Worm (Caenorhabditis elegans): ENCODE data around the gene ZK185.2.

The ZK185.2 gene

DNA sequence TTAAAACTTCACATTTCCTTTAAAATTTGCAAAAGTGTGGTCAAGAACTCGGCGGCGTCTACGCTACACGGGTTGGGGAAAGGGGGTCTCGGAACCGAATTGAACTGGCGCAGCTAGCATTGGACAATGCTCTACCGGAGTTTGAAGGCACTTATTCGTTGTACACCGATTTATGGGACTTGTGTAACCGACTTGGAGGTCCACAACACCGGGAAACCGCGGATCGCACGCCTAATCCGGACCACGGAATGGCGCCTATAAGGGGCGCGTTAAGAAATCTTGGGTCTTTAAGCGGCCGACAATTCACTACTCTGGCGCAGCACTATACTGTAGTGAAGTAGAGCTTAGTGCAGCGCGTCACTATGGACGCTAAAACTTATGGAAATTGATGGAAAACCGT lies 2.3 kb downstream of the ZK185.2 start:
- TF ChIP-seq dmd-8 (GFP tag; IDR thresholded peaks at IDR 0.05) (0 out of 2 replicates have a peak, but pooled peaks have one; percentile 9), vab-7 (GFP tag; IDR thresholded peaks at IDR 0.05) (0 out of 2 replicates have a peak, but pooled peaks have one; percentile 32), ceh-62 (tag; optimal IDR thresholded peaks at IDR 0.05) (no peak), snpc-4 (tag; optimal IDR thresholded peaks at IDR 0.05) (peak; percentile 69), zip-11 (GFP tag; IDR thresholded peaks at IDR 0.05) (no peak), ceh-44 (GFP tag; IDR thresholded peaks at IDR 0.05) (0 out of 2 replicates have a peak, but pooled peaks have one; percentile 13), attf-4 (tag; optimal IDR thresholded peaks at IDR 0.05) (no peak), hlh-30 (tag; optimal IDR thresholded peaks at IDR 0.05; ENCODE audit: insufficient read depth) (no peak), lim-7 (GFP tag; IDR thresholded peaks at IDR 0.05) (peak; percentile 44; the same call in 1 of the 2 replicates), snpc-1.2 (GFP tag; IDR thresholded peaks at IDR 0.05) (peak; percentile 84), F49E8.2 (tag; optimal IDR thresholded peaks at IDR 0.05; ENCODE audit: borderline replicate concordance) (peak; percentile 20), set-16 (GFP tag; IDR thresholded peaks at IDR 0.05) (0 out of 2 replicates have a peak, but pooled peaks have one; percentile 8), Y105C5A.15 (GFP tag; IDR thresholded peaks at IDR 0.05) (no peak), pha-4 (GFP tag; IDR thresholded peaks at IDR 0.05) (0 out of 2 replicates have a peak, but pooled peaks have one; percentile 31), pha-4 (tag; optimal IDR thresholded peaks at IDR 0.05) (no peak), Y48G9A.11 (GFP tag; IDR thresholded peaks at IDR 0.05) (0 out of 2 replicates have a peak, but pooled peaks have one; percentile 38), arid-1 (GFP tag; conservative IDR thresholded peaks at IDR 0.05) (peak; percentile 43; the same call in 1 of the 2 replicates), D1046.2 (GFP tag; IDR thresholded peaks at IDR 0.05) (0 out of 2 replicates have a peak, but pooled peaks have one; percentile 44), nhr-77 (tag; optimal IDR thresholded peaks at IDR 0.05) (no peak), ctbp-1 (GFP tag; IDR thresholded peaks at IDR 0.05) (no peak), egl-43 (GFP tag; IDR thresholded peaks at IDR 0.05) (0 out of 2 replicates have a peak, but pooled peaks have one; percentile 49), hlh-11 (tag; optimal IDR thresholded peaks at IDR 0.05) (no peak), jun-1 (tag; optimal IDR thresholded peaks at IDR 0.05) (no peak)

DNA sequence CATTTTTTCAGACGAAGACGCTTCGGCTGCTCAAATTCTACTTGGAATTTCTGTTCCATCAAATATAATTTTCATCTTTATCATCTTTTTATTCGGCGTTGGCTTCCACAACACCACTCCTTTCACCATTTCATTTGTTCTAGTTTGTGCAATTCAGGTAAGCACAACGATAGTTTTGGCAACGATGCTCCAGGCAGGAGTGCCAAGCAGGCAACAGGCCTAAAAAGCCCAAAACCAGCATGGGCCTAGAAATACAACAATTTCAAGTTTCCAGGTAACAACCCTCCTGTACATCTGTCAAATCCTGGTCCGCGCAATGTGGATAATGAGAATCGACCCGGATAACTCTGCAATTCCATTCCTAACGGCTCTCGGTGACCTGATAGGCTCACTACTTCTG lies 4.8 kb downstream of the ZK185.2 start:
- TF ChIP-seq unc-130 (GFP tag; optimal IDR thresholded peaks at IDR 0.05) (no peak), ceh-28 (tag; optimal IDR thresholded peaks at IDR 0.05) (no peak), aha-1 (tag) (peak; percentile 96)

DNA sequence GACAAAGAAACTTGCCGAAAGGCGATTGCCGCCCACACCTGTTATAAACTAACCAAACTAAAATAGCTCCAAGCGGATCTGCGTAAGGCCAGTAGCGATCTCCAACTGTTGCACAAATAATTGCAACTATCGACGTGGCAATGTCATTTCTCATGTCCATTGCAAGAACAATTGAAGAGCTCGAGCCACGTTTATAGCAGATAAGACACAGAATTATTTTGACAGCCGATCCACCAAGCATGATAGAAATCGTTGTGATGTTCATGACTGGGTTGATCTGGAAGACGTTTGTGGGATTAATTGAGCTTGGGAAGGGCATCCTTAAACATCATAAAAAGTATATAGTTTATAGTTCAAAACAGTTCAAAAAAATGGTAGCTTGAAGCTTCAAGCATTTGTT lies 6.6 kb downstream of the ZK185.2 start:
- no peak for TF ChIP-seq F26F4.8 (GFP tag; conservative IDR thresholded peaks at IDR 0.05)
- TF ChIP-seq aha-1 (tag), result peak; percentile 96
- no peak for TF ChIP-seq pha-4 (GFP tag; IDR thresholded peaks at IDR 0.05)
- no peak for TF ChIP-seq pha-4 (tag; optimal IDR thresholded peaks at IDR 0.05)
- no peak for TF ChIP-seq rbr-2 (tag; optimal IDR thresholded peaks at IDR 0.05)

DNA sequence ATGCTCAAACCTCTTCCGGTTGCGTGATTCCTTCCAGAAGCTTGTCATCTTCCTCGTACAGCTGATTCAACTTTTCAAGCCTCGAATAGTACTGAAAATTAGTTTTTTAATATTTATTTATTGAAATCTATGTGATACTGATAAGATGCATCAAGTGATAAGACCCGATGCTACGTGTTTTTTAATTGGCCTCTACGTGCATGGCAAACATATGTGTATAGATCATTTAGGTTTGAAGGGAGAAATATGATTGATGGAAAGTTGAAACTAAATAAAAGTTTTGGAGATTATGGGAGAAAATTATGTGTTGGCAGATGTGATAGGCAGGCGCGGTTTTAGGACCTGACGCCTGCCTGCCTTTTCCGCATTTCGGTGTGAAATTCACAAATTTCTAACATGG lies 7.9 kb downstream of the ZK185.2 start:
- TF ChIP-seq dve-1 (tag; optimal IDR thresholded peaks at IDR 0.05; ENCODE audit: insufficient read depth), result peak; percentile 73
- TF ChIP-seq nhr-76 (tag; optimal IDR thresholded peaks at IDR 0.05), result no peak
- no peak for TF ChIP-seq ceh-28 (tag; optimal IDR thresholded peaks at IDR 0.05)
- no peak for TF ChIP-seq nhr-6 (tag; optimal IDR thresholded peaks at IDR 0.05)
- no peak for TF ChIP-seq tra-1 (GFP tag; IDR thresholded peaks at IDR 0.05)
- TF ChIP-seq lin-13 (GFP tag; optimal IDR thresholded peaks at IDR 0.05), result no peak
- peak; percentile 42 for TF ChIP-seq nhr-48 (tag; optimal IDR thresholded peaks at IDR 0.05)
- no peak for TF ChIP-seq daf-19 (GFP tag; conservative IDR thresholded peaks at IDR 0.05)
- no peak for TF ChIP-seq ZK337.2 (GFP tag; IDR thresholded peaks at IDR 0.05)
- peak; percentile 91 for TF ChIP-seq dmd-6 (GFP tag; IDR thresholded peaks at IDR 0.05)
- peak; percentile 74 for TF ChIP-seq pqm-1 (tag; optimal IDR thresholded peaks at IDR 0.05)
- peak; percentile 48 for TF ChIP-seq hlh-11 (tag; optimal IDR thresholded peaks at IDR 0.05)
- TF ChIP-seq lin-15B (tag; optimal IDR thresholded peaks at IDR 0.05), result no peak
- TF ChIP-seq php-3 (GFP tag; IDR thresholded peaks at IDR 0.05), result peak; percentile 76
- TF ChIP-seq nhr-102 (tag; optimal IDR thresholded peaks at IDR 0.05), result peak; percentile 2
- no peak for TF ChIP-seq madf-9 (GFP tag; conservative IDR thresholded peaks at IDR 0.05)
- TF ChIP-seq zfp-3 (GFP tag; conservative IDR thresholded peaks at IDR 0.05), result no peak
- TF ChIP-seq daf-16 (GFP tag; optimal IDR thresholded peaks at IDR 0.05), result no peak
- TF ChIP-seq daf-16 (tag; optimal IDR thresholded peaks at IDR 0.05), result peak; percentile 75
- TF ChIP-seq mxl-3 (GFP tag; optimal IDR thresholded peaks at IDR 0.05), result no peak
- TF ChIP-seq jun-1 (tag; optimal IDR thresholded peaks at IDR 0.05), result no peak
- TF ChIP-seq nhr-28 (tag; optimal IDR thresholded peaks at IDR 0.05), result peak; percentile 24
- no peak for TF ChIP-seq ceh-44 (GFP tag; IDR thresholded peaks at IDR 0.05)
